Worm (Caenorhabditis elegans) whole organism, L4 larva: ENCODE results near the gene vps-45.

Source experiments
- D1046.2 ChIP-seq: fragments of 200-800 bp; sonication (Bioruptor generic); IDR thresholded peaks from 2 replicates; pipeline ENCODE4 v1.3.6; 2022; ENCODE audit warnings: missing genetic modification characterization, missing compliant biosample characterization
- F10B5.3 ChIP-seq: sonication (generic microtip); optimal IDR thresholded peaks from 2 replicates; lab custom pipeline; 2016; ENCODE audit warnings: mild to moderate bottlenecking, missing genetic modification characterization, missing compliant biosample characterization
- F44E2.7 ChIP-seq: fragments of 200-800 bp; sonication (Bioruptor generic); IDR thresholded peaks from 2 replicates; pipeline ENCODE4 v2.1.2; 2022; ENCODE audit warnings: missing genetic modification characterization, missing compliant biosample characterization
- T20F7.1 ChIP-seq: fragments of 200-800 bp; sonication (Bioruptor generic); optimal IDR thresholded peaks from 2 replicates; lab custom pipeline; 2018; ENCODE audit warnings: mild to moderate bottlenecking, missing genetic modification characterization, missing compliant biosample characterization
- T26A8.4 ChIP-seq: fragments of 200-800 bp; sonication (Bioruptor generic); IDR thresholded peaks from 2 replicates; pipeline ENCODE4 v1.3.6; 2022; ENCODE audit warnings: missing genetic modification characterization, missing compliant biosample characterization
- ZK546.5 ChIP-seq, 2 experiments: sonication (generic microtip); optimal IDR thresholded peaks; 2 replicates each; lab custom pipeline; 2017; ENCODE audit warnings: missing biosample characterization in 2 of 2, missing genetic modification characterization in 2 of 2
- arid-1 ChIP-seq: fragments of 200-800 bp; sonication (Bioruptor generic); conservative IDR thresholded peaks from 2 replicates; pipeline ENCODE4 v1.3.6; 2022; ENCODE audit warnings: missing genetic modification reagents, missing genetic modification characterization, missing compliant biosample characterization
- ceh-20 ChIP-seq: fragments of 200-800 bp; sonication (Bioruptor generic); IDR thresholded peaks from 2 replicates; pipeline ENCODE4 v1.3.6; 2022; ENCODE audit warnings: missing genetic modification reagents, missing genetic modification characterization, missing compliant biosample characterization
- ceh-32 ChIP-seq: sonication (generic microtip); optimal IDR thresholded peaks from 2 replicates; lab custom pipeline; 2016; ENCODE audit warnings: mild to moderate bottlenecking, missing genetic modification characterization, missing compliant biosample characterization; ENCODE audit not compliant: poor library complexity
- ceh-44 ChIP-seq: fragments of 200-800 bp; sonication (Bioruptor generic); IDR thresholded peaks from 2 replicates; pipeline ENCODE4 v1.3.6; 2022; ENCODE audit warnings: missing genetic modification reagents, missing genetic modification characterization, missing compliant biosample characterization
- ces-1 ChIP-seq: fragments of 150-350 bp; sonication (generic microtip); optimal IDR thresholded peaks from 4 replicates; lab custom pipeline; 2014; ENCODE audit warnings: missing biosample characterization, missing genetic modification reagents, missing genetic modification characterization
- ctbp-1 ChIP-seq: fragments of 200-800 bp; sonication (Bioruptor generic); IDR thresholded peaks from 2 replicates; pipeline ENCODE4 v1.3.6; 2022; ENCODE audit warnings: missing genetic modification reagents, missing genetic modification characterization, missing compliant biosample characterization
- daf-16 ChIP-seq, 3 experiments: sonication (generic microtip); optimal IDR thresholded peaks; 2 replicates each; lab custom pipeline; 2016 to 2017; ENCODE audit warnings: missing genetic modification characterization in 3 of 3, missing genetic modification reagents in 3 of 3, mild to moderate bottlenecking in 2 of 3, missing compliant biosample characterization in 2 of 3, missing biosample characterization in 1 of 3, moderate library complexity in 1 of 3
- daf-8 ChIP-seq: fragments of 200-800 bp; sonication (Bioruptor generic); IDR thresholded peaks from 2 replicates; pipeline ENCODE4 v1.3.6; 2022; ENCODE audit warnings: missing genetic modification characterization, missing compliant biosample characterization
- dmd-9 ChIP-seq: fragments of 200-800 bp; sonication (Bioruptor generic); IDR thresholded peaks from 2 replicates; pipeline ENCODE4 v1.3.6; 2022; ENCODE audit warnings: missing genetic modification reagents, missing genetic modification characterization, missing compliant biosample characterization
- duxl-1 ChIP-seq: sonication (generic microtip); optimal IDR thresholded peaks from 2 replicates; lab custom pipeline; 2016; ENCODE audit warnings: mild to moderate bottlenecking, missing genetic modification characterization, moderate library complexity, missing compliant biosample characterization; ENCODE audit not compliant: poor library complexity
- dve-1 ChIP-seq: sonication (generic microtip); optimal IDR thresholded peaks from 2 replicates; lab custom pipeline; 2017; ENCODE audit warnings: antibody characterized with exemption, mild to moderate bottlenecking, missing genetic modification characterization, missing compliant biosample characterization; ENCODE audit not compliant: insufficient read depth
- fkh-10 ChIP-seq: fragments of 150-350 bp; optimal IDR thresholded peaks from 2 replicates; lab custom pipeline; 2014; ENCODE audit warnings: missing biosample characterization, missing genetic modification reagents, missing genetic modification characterization
- hif-1 ChIP-seq, 2 experiments: sonication (generic microtip); optimal IDR thresholded peaks; 2 replicates each; lab custom pipeline; 2016 to 2017; ENCODE audit warnings: missing compliant biosample characterization in 2 of 2, missing genetic modification characterization in 2 of 2, missing genetic modification reagents in 2 of 2, missing genotype in 2 of 2, mild to moderate bottlenecking in 1 of 2
- hlh-11 ChIP-seq: fragments of 200-800 bp; sonication (Bioruptor generic); optimal IDR thresholded peaks from 2 replicates; lab custom pipeline; 2018; ENCODE audit warnings: mild to moderate bottlenecking, missing genetic modification characterization, missing compliant biosample characterization
- hmg-1.1 ChIP-seq: fragments of 200-800 bp; sonication (Bioruptor generic); IDR thresholded peaks from 2 replicates; pipeline ENCODE4 v1.3.6; 2022; ENCODE audit warnings: missing genetic modification reagents, missing genetic modification characterization, missing compliant biosample characterization
- lin-1 ChIP-seq: fragments of 200-800 bp; sonication (Bioruptor generic); IDR thresholded peaks from 2 replicates; pipeline ENCODE4 v1.3.6; 2022; ENCODE audit warnings: missing genetic modification reagents, missing genetic modification characterization, missing compliant biosample characterization
- lin-13 ChIP-seq: fragments of 150-350 bp; optimal IDR thresholded peaks from 2 replicates; lab custom pipeline; 2014; ENCODE audit warnings: missing biosample characterization, missing genetic modification reagents, missing genetic modification characterization
- madf-5 ChIP-seq, 2 experiments: fragments of 200-800 bp; sonication (Bioruptor generic); IDR thresholded peaks; 2 replicates each; pipeline ENCODE4 v1.3.6; 2022; ENCODE audit warnings: missing compliant biosample characterization in 2 of 2, missing genetic modification characterization in 2 of 2
- madf-9 ChIP-seq: fragments of 200-800 bp; sonication (Bioruptor generic); conservative IDR thresholded peaks from 2 replicates; pipeline ENCODE4 v1.3.6; 2022; ENCODE audit warnings: missing genetic modification reagents, missing genetic modification characterization, missing compliant biosample characterization
- mdt-29 ChIP-seq: fragments of 200-800 bp; sonication (Bioruptor generic); IDR thresholded peaks from 2 replicates; pipeline ENCODE4 v1.3.6; 2022; ENCODE audit warnings: missing genetic modification reagents, missing genetic modification characterization, missing compliant biosample characterization
- mes-2 ChIP-seq: sonication (generic microtip); optimal IDR thresholded peaks from 2 replicates; lab custom pipeline; 2016; ENCODE audit warnings: missing genotype, mild to moderate bottlenecking, missing genetic modification characterization, missing compliant biosample characterization; ENCODE audit not compliant: poor library complexity, severe bottlenecking
- mxl-3 ChIP-seq: fragments of 200-800 bp; sonication (Bioruptor generic); optimal IDR thresholded peaks from 2 replicates; lab custom pipeline; 2018; ENCODE audit warnings: mild to moderate bottlenecking, missing genetic modification characterization, missing compliant biosample characterization
- nhr-11 ChIP-seq: fragments of 150-350 bp; optimal IDR thresholded peaks from 2 replicates; lab custom pipeline; 2014; ENCODE audit warnings: missing biosample characterization, missing genetic modification characterization
- nhr-111 ChIP-seq: fragments of 200-800 bp; sonication (Bioruptor generic); optimal IDR thresholded peaks from 2 replicates; lab custom pipeline; 2018; ENCODE audit warnings: mild to moderate bottlenecking, missing genetic modification characterization, missing compliant biosample characterization
- nhr-237 ChIP-seq: sonication (generic microtip); optimal IDR thresholded peaks from 2 replicates; lab custom pipeline; 2017; ENCODE audit warnings: missing biosample characterization, missing genetic modification characterization
- nhr-25 ChIP-seq: sonication (generic microtip); optimal IDR thresholded peaks from 2 replicates; lab custom pipeline; 2017; ENCODE audit warnings: missing genetic modification characterization, mild to moderate bottlenecking, missing compliant biosample characterization, antibody characterized with exemption, moderate library complexity, borderline replicate concordance; ENCODE audit not compliant: insufficient read depth
- nhr-48 ChIP-seq: sonication (generic microtip); optimal IDR thresholded peaks from 2 replicates; lab custom pipeline; 2016; ENCODE audit warnings: mild to moderate bottlenecking, missing genetic modification characterization, missing compliant biosample characterization
- nhr-6 ChIP-seq: fragments of 150-350 bp; optimal IDR thresholded peaks from 2 replicates; lab custom pipeline; 2014; ENCODE audit warnings: missing biosample characterization, missing genetic modification characterization
- nhr-77 ChIP-seq: fragments of 150-350 bp; optimal IDR thresholded peaks from 2 replicates; lab custom pipeline; 2014; ENCODE audit warnings: missing biosample characterization, missing genetic modification characterization
- php-3 ChIP-seq: fragments of 200-800 bp; sonication (Bioruptor generic); IDR thresholded peaks from 2 replicates; pipeline ENCODE4 v1.3.6; 2022; ENCODE audit warnings: missing genetic modification reagents, missing genetic modification characterization, missing compliant biosample characterization
- saeg-2 ChIP-seq: fragments of 200-800 bp; sonication (Bioruptor generic); IDR thresholded peaks from 2 replicates; pipeline ENCODE4 v1.3.6; 2022; ENCODE audit warnings: missing genetic modification reagents, missing genetic modification characterization, missing compliant biosample characterization
- sdz-12 ChIP-seq: fragments of 200-800 bp; sonication (Bioruptor generic); optimal IDR thresholded peaks from 2 replicates; lab custom pipeline; 2018; ENCODE audit warnings: mild to moderate bottlenecking, missing genetic modification characterization, missing compliant biosample characterization
- set-16 ChIP-seq: fragments of 200-800 bp; sonication (Bioruptor generic); IDR thresholded peaks from 2 replicates; pipeline ENCODE4 v1.3.6; 2022; ENCODE audit warnings: missing genetic modification reagents, missing genetic modification characterization, missing compliant biosample characterization
- skn-1 ChIP-seq: fragments of 150-350 bp; optimal IDR thresholded peaks from 2 replicates; lab custom pipeline; 2014; ENCODE audit warnings: missing biosample characterization, missing genetic modification characterization
- snpc-4 ChIP-seq: fragments of 150-350 bp; optimal IDR thresholded peaks from 2 replicates; lab custom pipeline; 2014; ENCODE audit warnings: missing biosample characterization, missing genetic modification characterization
- tag-97 ChIP-seq: fragments of 200-800 bp; sonication (Bioruptor generic); IDR thresholded peaks from 2 replicates; pipeline ENCODE4 v1.3.6; 2022; ENCODE audit warnings: missing genetic modification characterization, missing compliant biosample characterization
- unc-130 ChIP-seq: sonication (generic microtip); optimal IDR thresholded peaks from 2 replicates; lab custom pipeline; 2016; ENCODE audit warnings: missing genetic modification reagents, missing genetic modification characterization, missing compliant biosample characterization
- unc-62 ChIP-seq, 3 experiments: fragments of 150-350 bp in 1 of 3; sonication (generic microtip); optimal IDR thresholded peaks in 2 of 3; peaks in 1 of 3; 1 replicate in 1 of 3; 2 replicates in 2 of 3; lab custom pipeline; 2014 to 2017; ENCODE audit warnings: missing biosample characterization in 3 of 3, missing genetic modification characterization in 3 of 3, missing genetic modification reagents in 3 of 3, missing genotype in 1 of 3
- vab-7 ChIP-seq: fragments of 200-800 bp; sonication (Bioruptor generic); IDR thresholded peaks from 2 replicates; pipeline ENCODE4 v1.3.6; 2022; ENCODE audit warnings: missing genetic modification reagents, missing genetic modification characterization, missing compliant biosample characterization
- zag-1 ChIP-seq: fragments of 150-350 bp; optimal IDR thresholded peaks from 2 replicates; lab custom pipeline; 2014; ENCODE audit warnings: missing biosample characterization, missing genetic modification characterization
- zfp-3 ChIP-seq: fragments of 200-800 bp; sonication (Bioruptor generic); conservative IDR thresholded peaks from 2 replicates; pipeline ENCODE4 v1.3.6; 2022; ENCODE audit warnings: missing genetic modification reagents, missing genetic modification characterization, missing compliant biosample characterization
- zip-11 ChIP-seq: fragments of 200-800 bp; sonication (Bioruptor generic); IDR thresholded peaks from 2 replicates; pipeline ENCODE4 v1.3.6; 2022; ENCODE audit warnings: missing genetic modification characterization, missing compliant biosample characterization
- ztf-7 ChIP-seq: fragments of 150-350 bp; optimal IDR thresholded peaks from 2 replicates; lab custom pipeline; 2014; ENCODE audit warnings: missing biosample characterization, missing genetic modification characterization

Gene vps-45

ce11 chrX:949466-949865 lies 25.2 kb downstream of the vps-45 start (continued):
- TF ChIP-seq duxl-1 (tag; lab: Kevin White, UChicago) (peak; percentile 73), ces-1 (GFP tag; lab: Kevin White, UChicago) (peak; percentile 36), sdz-12 (no peak), lin-13 (GFP tag; lab: Kevin White, UChicago) (peak; percentile 82), nhr-77 (tag; lab: Kevin White, UChicago) (peak; percentile 74), madf-5 (GFP tag; IDR thresholded peaks at IDR 0.05; lab: Robert Waterston, UW) (0 out of 4 replicates have a peak, but pooled peaks of 1 of the 2 experiments have one; percentile 9), arid-1 (GFP tag; lab: Robert Waterston, UW) (peak; percentile 68), F44E2.7 (no peak), ceh-20 (GFP tag; lab: Robert Waterston, UW) (peak; percentile 82), T20F7.1 (peak; percentile 80), dve-1 (tag; lab: Kevin White, UChicago) (peak; percentile 89), lin-1 (GFP tag; lab: Robert Waterston, UW) (no peak), fkh-10 (GFP tag; lab: Kevin White, UChicago) (peak; percentile 93), vab-7 (GFP tag; lab: Robert Waterston, UW) (peak; percentile 72), zag-1 (peak; percentile 68), skn-1 (tag; lab: Kevin White, UChicago) (no peak), madf-9 (GFP tag; lab: Robert Waterston, UW) (peak; percentile 77), daf-8 (GFP tag; lab: Robert Waterston, UW) (no peak), zfp-3 (GFP tag; lab: Robert Waterston, UW) (peak; percentile 31; the same call in 1 of the 2 replicates), hlh-11 (tag; lab: Kevin White, UChicago) (peak; percentile 87), ceh-32 (tag; lab: Kevin White, UChicago) (peak; percentile 40), zip-11 (GFP tag; lab: Robert Waterston, UW) (no peak), ctbp-1 (GFP tag; lab: Robert Waterston, UW) (peak; percentile 93), nhr-237 (tag; lab: Kevin White, UChicago) (no peak), ZK546.5 (tag; optimal IDR thresholded peaks at IDR 0.05; lab: Kevin White, UChicago) (peak in 1 of 2 experiments; percentile 11), nhr-48 (tag; lab: Kevin White, UChicago) (peak; percentile 91), hif-1 (tag; optimal IDR thresholded peaks at IDR 0.05; lab: Kevin White, UChicago) (peak in 1 of 2 experiments; percentile 74), saeg-2 (GFP tag; lab: Robert Waterston, UW) (peak; percentile 82; the same call in 1 of the 2 replicates), mxl-3 (GFP tag; lab: Kevin White, UChicago) (peak; percentile 86), nhr-25 (tag; lab: Kevin White, UChicago) (peak; percentile 53), tag-97 (GFP tag; lab: Robert Waterston, UW) (no peak), T26A8.4 (peak; percentile 83), F10B5.3 (no peak), mdt-29 (GFP tag; lab: Robert Waterston, UW) (peak; percentile 32; the same call in 1 of the 2 replicates), ztf-7 (tag; lab: Kevin White, UChicago) (peak; percentile 82), nhr-111 (GFP tag; lab: Kevin White, UChicago) (no peak), unc-62 (GFP tag; optimal IDR thresholded peaks at IDR 0.05 in 1 of 2; lab: Kevin White, UChicago) (peak in 1 of 2 experiments; percentile 99), unc-62 (tag; optimal IDR thresholded peaks at IDR 0.05; lab: Kevin White, UChicago) (no peak), nhr-11 (peak; percentile 94), set-16 (peak; percentile 79), daf-16 (GFP tag; optimal IDR thresholded peaks at IDR 0.05; lab: Kevin White, UChicago) (peak in 1 of 2 experiments; percentile 74), daf-16 (tag; optimal IDR thresholded peaks at IDR 0.05; lab: Kevin White, UChicago) (peak; percentile 39), dmd-9 (GFP tag; lab: Robert Waterston, UW) (no peak), mes-2 (tag; lab: Kevin White, UChicago) (peak; percentile 73), D1046.2 (GFP tag; lab: Robert Waterston, UW) (no peak), nhr-6 (tag; lab: Kevin White, UChicago) (no peak), php-3 (no peak), unc-130 (GFP tag; lab: Kevin White, UChicago) (no peak), ceh-44 (GFP tag; lab: Robert Waterston, UW) (0 out of 2 replicates have a peak, but pooled peaks have one; percentile 9), hmg-1.1 (peak; percentile 89), snpc-4 (tag; lab: Kevin White, UChicago) (peak; percentile 11)
